Worm (Caenorhabditis elegans): Measurements from ENCODE around the gene hot-2.

- no peak for TF ChIP-seq W03F9.2 (tag; optimal IDR thresholded peaks at IDR 0.05)
- TF ChIP-seq him-1 (tag; optimal IDR thresholded peaks at IDR 0.05): no peak
- TF ChIP-seq dao-5 (tag; optimal IDR thresholded peaks at IDR 0.05): no peak
Measured at ce11 chrV:19131848-19132401, 42.6 kb upstream of the hot-2 start.
